Worm (Caenorhabditis elegans) whole organism, L4/young adult: ENCODE data around the gene F26D11.13.

Experiments
- W03F9.2 ChIP-seq: fragments of 150-350 bp; optimal IDR thresholded peaks from 2 replicates; lab custom pipeline; 2014; ENCODE audit warnings: missing biosample characterization, missing genetic modification characterization
- dao-5 ChIP-seq: sonication (generic microtip); optimal IDR thresholded peaks from 2 replicates; lab custom pipeline; 2016; ENCODE audit warnings: missing genotype, missing genetic modification characterization, moderate library complexity, missing compliant biosample characterization
- him-1 ChIP-seq: sonication (generic microtip); optimal IDR thresholded peaks from 2 replicates; lab custom pipeline; 2016; ENCODE audit warnings: missing genotype, missing genetic modification reagents, missing genetic modification characterization, missing compliant biosample characterization

ce11 chrV:7970519-7970918, 16.1 kb upstream of the F26D11.13 start:
- no peak for TF ChIP-seq W03F9.2 (tag; lab: Kevin White, UChicago)
- no peak for TF ChIP-seq him-1 (tag; lab: Kevin White, UChicago)
- no peak for TF ChIP-seq dao-5
